Worm (Caenorhabditis elegans): ENCODE results near the gene AH10.2.

AH10.2 gene

DNA sequence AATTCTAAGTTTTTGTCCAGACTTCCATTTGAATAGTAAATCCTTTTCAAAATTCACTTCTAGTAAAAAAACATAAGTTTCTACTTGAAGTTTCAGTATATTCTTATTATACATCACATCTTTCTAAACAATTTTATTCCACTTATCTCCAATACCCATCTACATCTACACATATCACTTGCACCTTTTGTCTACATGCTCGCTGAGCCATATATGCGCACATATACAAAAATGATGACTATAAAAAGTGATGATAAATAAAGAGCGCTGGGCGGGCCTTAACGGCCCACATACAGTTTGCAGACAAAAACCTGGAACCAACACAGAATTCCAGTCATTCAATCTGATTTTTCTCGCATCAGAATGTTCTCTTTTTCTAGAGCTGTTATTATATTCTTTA is at the start of gene AH10.2:
AH10.2 (plus strand) TSS at position 301 of the 400 bp plus-strand sequence.
- TF ChIP-seq aly-1 (tag; optimal IDR thresholded peaks at IDR 0.05) (no peak), tbx-37 (GFP tag; conservative IDR thresholded peaks at IDR 0.05) (no peak), ceh-36 (tag; optimal IDR thresholded peaks at IDR 0.05) (no peak), tra-4 (tag; optimal IDR thresholded peaks at IDR 0.05) (no peak), hmbx-1 (tag; optimal IDR thresholded peaks at IDR 0.05) (no peak), pes-1 (GFP tag; IDR thresholded peaks at IDR 0.05) (no peak), hnd-1 (tag; optimal IDR thresholded peaks at IDR 0.05) (no peak), B0310.2 (tag; optimal IDR thresholded peaks at IDR 0.05) (no peak), ets-7 (tag; optimal IDR thresholded peaks at IDR 0.05) (no peak), sea-1 (GFP tag; conservative IDR thresholded peaks at IDR 0.05) (no peak)

DNA sequence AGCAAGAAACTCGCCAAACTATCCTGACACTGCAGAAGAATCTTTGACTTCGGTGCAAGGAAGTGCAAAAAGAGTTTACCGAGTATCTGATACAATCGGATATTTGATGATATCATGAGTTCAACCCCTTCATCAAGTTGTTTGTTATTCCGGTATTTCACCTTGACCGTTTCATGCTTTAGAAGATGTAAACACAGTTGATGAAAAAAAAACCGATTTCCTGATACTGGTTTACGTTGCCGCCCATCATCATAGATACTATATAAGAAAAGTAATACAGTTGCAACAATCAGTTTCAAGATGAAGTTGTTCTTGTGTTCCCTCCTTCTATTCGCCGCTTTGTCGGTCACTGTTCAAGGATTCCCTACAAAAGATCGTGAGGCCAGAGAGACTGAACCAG is 49.1 kb upstream of the AH10.2 start, which contains the start of gene H39E23.3:
H39E23.3 (plus strand) TSS at position 301 of the 400 bp plus-strand sequence.
- no peak for TF ChIP-seq ceh-36 (tag; optimal IDR thresholded peaks at IDR 0.05)
- no peak for TF ChIP-seq scrt-1 (GFP tag; IDR thresholded peaks at IDR 0.05)
- no peak for TF ChIP-seq pes-1 (GFP tag; IDR thresholded peaks at IDR 0.05)
- no peak for TF ChIP-seq tbx-37 (GFP tag; conservative IDR thresholded peaks at IDR 0.05)

DNA sequence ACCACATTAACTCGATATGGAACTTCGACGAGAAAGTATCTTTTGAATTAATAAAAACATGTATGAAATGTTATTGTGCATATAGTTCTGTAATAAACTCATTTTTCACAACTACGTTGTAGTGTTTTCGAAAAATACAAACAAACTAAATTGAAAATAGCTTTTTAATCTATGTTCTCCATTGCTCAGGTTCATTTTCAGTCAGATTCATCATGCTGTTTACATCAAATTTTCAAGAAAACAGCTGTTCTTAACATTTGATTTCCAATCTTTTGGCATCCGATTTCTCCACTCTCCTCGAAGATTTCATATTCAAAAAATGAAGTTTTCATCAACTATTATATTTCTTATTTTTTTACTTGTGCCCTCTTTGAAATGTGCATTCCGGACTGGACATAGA is 46.5 kb upstream of the AH10.2 start, which contains the start of gene H39E23.2:
H39E23.2 (plus strand) TSS at position 301 of the 400 bp plus-strand sequence.
- no peak for TF ChIP-seq tra-4 (tag; optimal IDR thresholded peaks at IDR 0.05)
- no peak for TF ChIP-seq F13C5.2 (tag; optimal IDR thresholded peaks at IDR 0.05)
- TF ChIP-seq pes-1 (GFP tag; IDR thresholded peaks at IDR 0.05): no peak
- TF ChIP-seq ets-7 (tag; optimal IDR thresholded peaks at IDR 0.05): no peak
- TF ChIP-seq scrt-1 (GFP tag; IDR thresholded peaks at IDR 0.05): no peak
- no peak for TF ChIP-seq hmg-4 (GFP tag; optimal IDR thresholded peaks at IDR 0.05)
- TF ChIP-seq tbx-11 (GFP tag; IDR thresholded peaks at IDR 0.05): no peak
- no peak for TF ChIP-seq ceh-13 (GFP tag; optimal IDR thresholded peaks at IDR 0.05)
- no peak for TF ChIP-seq ceh-36 (tag; optimal IDR thresholded peaks at IDR 0.05)
- no peak for TF ChIP-seq aly-1 (tag; optimal IDR thresholded peaks at IDR 0.05)
- no peak for TF ChIP-seq B0310.2 (tag; optimal IDR thresholded peaks at IDR 0.05)
- no peak for TF ChIP-seq sea-1 (GFP tag; conservative IDR thresholded peaks at IDR 0.05)
- TF ChIP-seq ama-1 (optimal IDR thresholded peaks at IDR 0.05): no peak
- no peak for TF ChIP-seq hmbx-1 (tag; optimal IDR thresholded peaks at IDR 0.05)
- no peak for TF ChIP-seq tbx-37 (GFP tag; conservative IDR thresholded peaks at IDR 0.05)
- no peak for TF ChIP-seq flt-1 (GFP tag; IDR thresholded peaks at IDR 0.05)

DNA sequence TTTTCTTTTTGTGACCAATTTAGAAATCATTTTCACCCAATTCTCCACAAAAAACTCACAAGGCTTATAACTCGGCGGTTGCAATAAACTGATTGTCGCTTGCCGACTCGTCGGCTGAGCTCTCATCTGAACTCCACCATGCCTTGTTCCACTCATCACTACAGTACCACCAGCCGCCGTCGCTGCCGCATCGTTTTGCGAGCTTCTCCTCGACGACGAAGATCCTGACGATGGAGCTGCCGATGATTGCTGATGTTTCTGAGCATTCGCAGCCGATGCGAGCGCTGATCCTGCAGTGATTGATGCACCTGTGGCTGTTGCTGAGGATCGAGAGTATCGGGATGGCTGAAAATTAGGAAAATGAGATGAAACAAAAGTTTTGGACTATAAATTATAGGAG is 35.9 kb upstream of the AH10.2 start:
- TF ChIP-seq pes-1 (GFP tag; IDR thresholded peaks at IDR 0.05): no peak
- no peak for TF ChIP-seq ama-1 (optimal IDR thresholded peaks at IDR 0.05)
- TF ChIP-seq aly-1 (tag; optimal IDR thresholded peaks at IDR 0.05): no peak
- no peak for TF ChIP-seq ets-7 (tag; optimal IDR thresholded peaks at IDR 0.05)
- TF ChIP-seq tra-4 (tag; optimal IDR thresholded peaks at IDR 0.05): no peak
- TF ChIP-seq ceh-13 (GFP tag; optimal IDR thresholded peaks at IDR 0.05): no peak
- no peak for TF ChIP-seq B0310.2 (tag; optimal IDR thresholded peaks at IDR 0.05)
- no peak for TF ChIP-seq flt-1 (GFP tag; IDR thresholded peaks at IDR 0.05)
- TF ChIP-seq hmg-4 (GFP tag; optimal IDR thresholded peaks at IDR 0.05): no peak
- TF ChIP-seq F13C5.2 (tag; optimal IDR thresholded peaks at IDR 0.05): no peak
- TF ChIP-seq hnd-1 (tag; optimal IDR thresholded peaks at IDR 0.05): no peak
- no peak for TF ChIP-seq hmbx-1 (tag; optimal IDR thresholded peaks at IDR 0.05)
- no peak for TF ChIP-seq tbx-11 (GFP tag; IDR thresholded peaks at IDR 0.05)
- no peak for TF ChIP-seq tbx-37 (GFP tag; conservative IDR thresholded peaks at IDR 0.05)
- TF ChIP-seq scrt-1 (GFP tag; IDR thresholded peaks at IDR 0.05): no peak
- TF ChIP-seq ceh-36 (tag; optimal IDR thresholded peaks at IDR 0.05): no peak
- no peak for TF ChIP-seq sea-1 (GFP tag; conservative IDR thresholded peaks at IDR 0.05)

DNA sequence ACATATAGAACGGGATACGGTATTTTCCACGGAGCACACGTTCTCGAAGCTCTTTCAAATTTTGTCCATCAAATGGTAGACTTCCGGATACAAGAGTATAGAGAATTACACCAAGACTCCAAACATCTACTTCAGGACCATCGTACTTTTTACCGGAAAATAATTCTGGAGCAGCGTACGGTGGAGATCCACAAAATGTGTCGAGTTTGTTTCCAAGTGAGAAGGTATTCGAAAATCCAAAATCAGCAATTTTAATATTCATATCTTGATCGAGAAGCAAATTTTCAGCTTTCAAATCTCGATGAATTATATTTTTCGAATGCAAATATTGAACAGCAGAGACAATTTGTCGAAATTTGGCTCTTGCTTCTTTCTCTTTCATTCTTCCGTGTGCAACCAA is 33.4 kb upstream of the AH10.2 start:
- TF ChIP-seq ceh-13 (GFP tag; optimal IDR thresholded peaks at IDR 0.05) (no peak), hmbx-1 (tag; optimal IDR thresholded peaks at IDR 0.05) (no peak), F13C5.2 (tag; optimal IDR thresholded peaks at IDR 0.05) (no peak), pes-1 (GFP tag; IDR thresholded peaks at IDR 0.05) (no peak)

DNA sequence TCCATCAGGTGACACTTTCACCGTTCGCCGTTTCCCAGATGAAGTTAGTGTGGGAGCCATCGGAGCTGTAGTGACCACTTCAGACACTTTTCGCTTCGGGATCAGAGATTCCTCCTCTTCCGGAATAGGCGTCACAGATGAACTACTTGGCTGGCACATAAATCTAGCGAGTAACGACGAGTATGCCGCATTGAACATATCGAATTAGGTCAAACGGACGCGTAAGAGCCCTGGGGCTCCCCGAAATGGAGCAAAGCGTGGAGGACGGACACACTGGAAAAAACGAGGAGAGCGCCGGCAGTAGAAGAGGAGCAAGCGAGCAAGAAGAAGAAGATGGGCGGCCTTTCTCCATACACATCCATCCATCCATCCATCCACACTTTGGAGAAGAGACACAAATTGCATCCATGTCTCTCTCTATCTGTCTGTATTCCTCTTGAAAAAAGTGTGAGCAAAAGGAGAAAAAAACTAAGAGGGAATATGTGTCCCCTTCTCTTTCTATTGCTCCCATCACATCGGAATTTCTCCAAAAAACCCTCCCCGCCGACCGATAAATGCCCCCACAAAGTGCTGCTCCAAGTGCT is 30.1 kb upstream of the AH10.2 start:
- TF ChIP-seq hnd-1 (tag; optimal IDR thresholded peaks at IDR 0.05) (no peak), ama-1 (optimal IDR thresholded peaks at IDR 0.05) (no peak), scrt-1 (GFP tag; IDR thresholded peaks at IDR 0.05) (no peak), sea-1 (GFP tag; conservative IDR thresholded peaks at IDR 0.05) (no peak), tra-4 (tag; optimal IDR thresholded peaks at IDR 0.05) (no peak)

DNA sequence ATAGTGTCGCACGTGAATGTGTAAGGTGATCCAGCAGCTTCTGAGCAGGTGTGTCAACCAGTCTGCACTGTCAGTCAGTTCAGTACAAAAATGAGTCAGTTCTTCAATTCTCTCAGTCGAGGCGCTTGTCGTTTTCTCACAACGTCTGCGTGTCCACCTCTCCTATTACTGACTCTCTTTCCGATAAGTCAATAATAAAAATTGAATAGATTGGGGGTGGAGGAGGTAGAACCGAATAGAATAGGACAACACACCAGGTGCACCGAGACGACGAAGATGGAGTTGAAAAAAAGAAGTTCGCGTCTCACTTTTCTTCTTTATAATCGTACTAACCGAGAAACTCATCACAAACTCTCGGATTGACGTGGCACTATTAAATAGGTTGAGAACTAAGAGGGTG is 28.7 kb upstream of the AH10.2 start:
- TF ChIP-seq scrt-1 (GFP tag; IDR thresholded peaks at IDR 0.05) (no peak), ets-7 (tag; optimal IDR thresholded peaks at IDR 0.05) (no peak), F13C5.2 (tag; optimal IDR thresholded peaks at IDR 0.05) (no peak), tbx-37 (GFP tag; conservative IDR thresholded peaks at IDR 0.05) (no peak), tbx-11 (GFP tag; IDR thresholded peaks at IDR 0.05) (no peak), hnd-1 (tag; optimal IDR thresholded peaks at IDR 0.05) (no peak), ceh-36 (tag; optimal IDR thresholded peaks at IDR 0.05) (no peak), pes-1 (GFP tag; IDR thresholded peaks at IDR 0.05) (no peak), hmbx-1 (tag; optimal IDR thresholded peaks at IDR 0.05) (no peak), flt-1 (GFP tag; IDR thresholded peaks at IDR 0.05) (no peak), hmg-4 (GFP tag; optimal IDR thresholded peaks at IDR 0.05) (no peak), tra-4 (tag; optimal IDR thresholded peaks at IDR 0.05) (no peak), aly-1 (tag; optimal IDR thresholded peaks at IDR 0.05) (no peak), ceh-13 (GFP tag; optimal IDR thresholded peaks at IDR 0.05) (no peak), sea-1 (GFP tag; conservative IDR thresholded peaks at IDR 0.05) (no peak), ama-1 (optimal IDR thresholded peaks at IDR 0.05) (no peak), B0310.2 (tag; optimal IDR thresholded peaks at IDR 0.05) (no peak)

DNA sequence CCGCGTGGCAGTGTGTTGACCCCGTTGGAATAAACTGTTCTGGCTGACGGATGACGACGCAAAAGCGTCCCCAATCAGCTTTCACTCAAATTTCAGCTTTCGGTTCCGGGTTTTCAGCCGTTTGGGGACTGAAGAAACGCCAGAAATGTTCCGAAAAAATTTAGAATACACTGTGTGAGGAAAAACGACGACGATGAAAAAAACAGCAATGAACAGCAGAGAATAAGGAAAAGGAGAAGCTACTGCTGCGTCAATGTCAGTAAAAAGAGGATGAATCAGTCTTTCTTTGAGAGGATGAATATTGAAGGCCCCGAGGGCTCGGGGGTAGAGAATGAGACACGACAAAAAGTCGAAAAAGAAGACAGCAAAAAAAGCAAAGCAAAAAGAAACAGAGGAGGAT is 27.7 kb upstream of the AH10.2 start:
- TF ChIP-seq ets-7 (tag; optimal IDR thresholded peaks at IDR 0.05) (no peak), hmbx-1 (tag; optimal IDR thresholded peaks at IDR 0.05) (no peak), pes-1 (GFP tag; IDR thresholded peaks at IDR 0.05) (no peak), tra-4 (tag; optimal IDR thresholded peaks at IDR 0.05) (no peak), tbx-37 (GFP tag; conservative IDR thresholded peaks at IDR 0.05) (no peak), scrt-1 (GFP tag; IDR thresholded peaks at IDR 0.05) (no peak), hmg-4 (GFP tag; optimal IDR thresholded peaks at IDR 0.05) (no peak), tbx-11 (GFP tag; IDR thresholded peaks at IDR 0.05) (no peak), ceh-13 (GFP tag; optimal IDR thresholded peaks at IDR 0.05) (no peak), B0310.2 (tag; optimal IDR thresholded peaks at IDR 0.05) (no peak), aly-1 (tag; optimal IDR thresholded peaks at IDR 0.05) (no peak), flt-1 (GFP tag; IDR thresholded peaks at IDR 0.05) (no peak), F13C5.2 (tag; optimal IDR thresholded peaks at IDR 0.05) (no peak), ama-1 (optimal IDR thresholded peaks at IDR 0.05) (no peak), sea-1 (GFP tag; conservative IDR thresholded peaks at IDR 0.05) (no peak), hnd-1 (tag; optimal IDR thresholded peaks at IDR 0.05) (no peak), ceh-36 (tag; optimal IDR thresholded peaks at IDR 0.05) (no peak)
